Fruit fly (Drosophila melanogaster) whole organism, pupa: ENCODE measurements around the gene Pdh.

Experiments used
- CG10348 ChIP-seq: fragments of 200-800 bp; sonication (Bioruptor generic); IDR thresholded peaks from 2 replicates; pipeline ENCODE4 v1.3.6; 2022; ENCODE audit warnings: missing biosample characterization, missing genetic modification characterization
- CG12605 ChIP-seq: fragments of 200-800 bp; sonication (Bioruptor generic); IDR thresholded peaks from 2 replicates; pipeline ENCODE4 v1.3.6; 2022; ENCODE audit warnings: missing biosample characterization, missing genetic modification characterization
- CG13204 ChIP-seq: fragments of 200-800 bp; sonication (Bioruptor generic); optimal IDR thresholded peaks from 2 replicates; lab custom pipeline; 2018; ENCODE audit warnings: missing biosample characterization, mild to moderate bottlenecking, missing genetic modification characterization, moderate library complexity
- CG14655 ChIP-seq: fragments of 200-800 bp; sonication (Bioruptor generic); optimal IDR thresholded peaks from 3 replicates; lab custom pipeline; 2017; ENCODE audit warnings: mild to moderate bottlenecking, missing biosample characterization, missing genetic modification reagents, missing genetic modification characterization
- CG15710 ChIP-seq: fragments of 200-800 bp; sonication (Bioruptor generic); optimal IDR thresholded peaks from 2 replicates; lab custom pipeline; 2018; ENCODE audit warnings: missing biosample characterization, mild to moderate bottlenecking, missing genetic modification characterization, moderate library complexity
- CG17806 ChIP-seq: fragments of 200-800 bp; sonication (Bioruptor generic); optimal IDR thresholded peaks from 2 replicates; lab custom pipeline; 2018; ENCODE audit warnings: missing biosample characterization, mild to moderate bottlenecking, missing genetic modification characterization, moderate library complexity
- CG32121 ChIP-seq: fragments of 200-800 bp; sonication (Bioruptor generic); IDR thresholded peaks from 2 replicates; pipeline ENCODE4 v1.3.6; 2022; ENCODE audit warnings: missing biosample characterization, missing genetic modification characterization
- CG34367 ChIP-seq: fragments of 200-800 bp; sonication (Bioruptor generic); optimal IDR thresholded peaks from 2 replicates; lab custom pipeline; 2018; ENCODE audit warnings: missing biosample characterization, mild to moderate bottlenecking, missing genetic modification characterization
- CG4496 ChIP-seq: fragments of 200-800 bp; sonication (Bioruptor generic); IDR thresholded peaks from 3 replicates; pipeline ENCODE4 v1.3.6; 2022; ENCODE audit warnings: missing biosample characterization, missing genetic modification characterization
- CG8159 ChIP-seq: fragments of 200-800 bp; sonication (Bioruptor generic); optimal IDR thresholded peaks from 3 replicates; lab custom pipeline; 2018; ENCODE audit warnings: missing biosample characterization, mild to moderate bottlenecking, missing genetic modification characterization, moderate library complexity
- CG8301 ChIP-seq: fragments of 200-800 bp; sonication (Bioruptor generic); optimal IDR thresholded peaks from 2 replicates; lab custom pipeline; 2018; ENCODE audit warnings: missing biosample characterization, mild to moderate bottlenecking, missing genetic modification characterization
- CG9948 ChIP-seq: fragments of 200-800 bp; sonication (Bioruptor generic); optimal IDR thresholded peaks from 2 replicates; lab custom pipeline; 2018; ENCODE audit warnings: missing biosample characterization, mild to moderate bottlenecking, missing genetic modification characterization, moderate library complexity
- D1 ChIP-seq: fragments of 200-800 bp; sonication (Bioruptor generic); optimal IDR thresholded peaks from 2 replicates; lab custom pipeline; 2018; ENCODE audit warnings: missing biosample characterization, mild to moderate bottlenecking, missing genetic modification characterization, moderate library complexity
- EcR ChIP-seq: fragments of 200-800 bp; sonication (Bioruptor generic); optimal IDR thresholded peaks from 3 replicates; lab custom pipeline; 2019; ENCODE audit warnings: missing biosample characterization, missing genetic modification characterization, mild to moderate bottlenecking, moderate library complexity, missing genetic modification reagents
- Ets98B ChIP-seq: fragments of 200-800 bp; sonication (Bioruptor generic); IDR thresholded peaks from 2 replicates; pipeline ENCODE4 v1.3.6; 2022; ENCODE audit warnings: missing biosample characterization, missing genetic modification characterization
- Pif1A ChIP-seq: fragments of 200-800 bp; sonication (Bioruptor generic); optimal IDR thresholded peaks from 3 replicates; lab custom pipeline; 2016; ENCODE audit warnings: missing biosample characterization, missing genetic modification characterization
- Pif1B ChIP-seq: fragments of 200-800 bp; sonication (Bioruptor generic); optimal IDR thresholded peaks from 3 replicates; lab custom pipeline; 2016; ENCODE audit warnings: missing biosample characterization, missing genetic modification characterization
- Snoo ChIP-seq: fragments of 200-800 bp; sonication (Bioruptor generic); optimal IDR thresholded peaks from 3 replicates; lab custom pipeline; 2017; ENCODE audit warnings: missing biosample characterization, mild to moderate bottlenecking, missing genetic modification characterization, inconsistent platforms
- fd96Ca ChIP-seq: fragments of 200-800 bp; sonication (Bioruptor generic); IDR thresholded peaks from 3 replicates; pipeline ENCODE4 v1.3.6; 2022; ENCODE audit warnings: missing biosample characterization, missing genetic modification characterization
- gl ChIP-seq: fragments of 200-800 bp; sonication (Bioruptor generic); optimal IDR thresholded peaks from 2 replicates; lab custom pipeline; 2018; ENCODE audit warnings: missing biosample characterization, mild to moderate bottlenecking, missing genetic modification characterization
- rn ChIP-seq: fragments of 200-800 bp; sonication (Bioruptor generic); IDR thresholded peaks from 2 replicates; pipeline ENCODE4 v1.3.6; 2022; ENCODE audit warnings: missing biosample characterization, missing genetic modification characterization

Pdh gene

dm6 chr3L:16333013-16333412, 21.1 kb downstream of the Pdh start, which contains the start of gene CG13056:
Gene CG13056 (plus strand): TSS chr3L:16333313.
- no peak for TF ChIP-seq rn (GFP tag; lab: Robert Waterston, UW)
- no peak for TF ChIP-seq CG8301 (tag; lab: Kevin White, UChicago)
- no peak for TF ChIP-seq Ets98B (GFP tag; lab: Robert Waterston, UW)
- no peak for TF ChIP-seq CG4496
- no peak for TF ChIP-seq Pif1B
- no peak for TF ChIP-seq CG14655
- no peak for TF ChIP-seq Snoo (tag; lab: Kevin White, UChicago)
- no peak for TF ChIP-seq CG9948 (tag; lab: Kevin White, UChicago)
- TF ChIP-seq CG15710 (tag; lab: Kevin White, UChicago), result no peak
- no peak for TF ChIP-seq CG13204 (GFP tag; lab: Kevin White, UChicago)
- no peak for TF ChIP-seq CG32121 (GFP tag; lab: Robert Waterston, UW)
- TF ChIP-seq D1 (tag; lab: Kevin White, UChicago), result no peak

- no peak for TF ChIP-seq Snoo (tag; lab: Kevin White, UChicago)
- TF ChIP-seq rn (GFP tag; lab: Robert Waterston, UW), result no peak
- no peak for TF ChIP-seq CG10348 (GFP tag; lab: Robert Waterston, UW)
- no peak for TF ChIP-seq CG9948 (tag; lab: Kevin White, UChicago)
- no peak for TF ChIP-seq CG17806 (tag; lab: Kevin White, UChicago)
- TF ChIP-seq Ets98B (GFP tag; lab: Robert Waterston, UW), result no peak
- TF ChIP-seq EcR (GFP tag; lab: Kevin White, UChicago), result no peak
- no peak for TF ChIP-seq CG8159
- TF ChIP-seq CG12605 (GFP tag; lab: Robert Waterston, UW), result no peak
- TF ChIP-seq gl (tag; lab: Kevin White, UChicago), result no peak
- TF ChIP-seq fd96Ca (GFP tag; lab: Robert Waterston, UW), result no peak
- TF ChIP-seq D1 (tag; lab: Kevin White, UChicago), result no peak
- TF ChIP-seq CG32121 (GFP tag; lab: Robert Waterston, UW), result no peak
- TF ChIP-seq CG13204 (GFP tag; lab: Kevin White, UChicago), result no peak
- TF ChIP-seq, all 21 proteins: peak for 0
These were observed 22.5 kb downstream of the Pdh start, which contains the start of gene retinin for dm6 chr3L:16331633-16332032. Gene retinin (plus strand): TSS chr3L:16331933.

- TF ChIP-seq rn (GFP tag; lab: Robert Waterston, UW) (no peak), CG14655 (no peak), gl (tag; lab: Kevin White, UChicago) (no peak), CG15710 (tag; lab: Kevin White, UChicago) (no peak), CG9948 (tag; lab: Kevin White, UChicago) (no peak)
These were observed 23.4 kb downstream of the Pdh start, which contains the start of gene CG33060 for dm6 chr3L:16330740-16331139. Gene CG33060 (plus strand): TSS chr3L:16331040.

DNA sequence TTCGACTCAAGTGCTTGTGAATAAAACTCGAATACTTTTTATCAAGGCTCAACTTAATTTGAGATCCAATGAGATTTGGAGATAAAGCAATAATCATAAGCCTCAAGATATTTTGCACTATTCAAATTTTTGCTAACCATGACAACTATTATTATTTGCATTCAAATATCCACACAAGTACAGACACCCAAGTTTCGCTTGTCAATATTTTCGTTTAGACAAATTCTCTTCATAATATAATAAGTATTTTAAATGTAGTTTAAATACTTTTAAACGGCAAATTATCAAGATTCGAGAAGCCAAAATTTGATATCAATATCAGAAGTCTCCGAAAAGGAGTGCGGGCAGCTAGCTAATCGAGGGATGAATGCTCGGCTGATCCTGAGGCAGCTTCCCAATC, 24.6 kb downstream of the Pdh start, which contains the start of gene CG33061:
CG33061 (plus strand) TSS at position 301 of the 400 bp plus-strand sequence.
- TF ChIP-seq Pif1B, result no peak
- TF ChIP-seq CG8159, result no peak
- TF ChIP-seq CG4496, result no peak
- TF ChIP-seq Pif1A, result no peak
- TF ChIP-seq CG8301 (tag; lab: Kevin White, UChicago), result no peak
- no peak for TF ChIP-seq CG14655
- TF ChIP-seq CG13204 (GFP tag; lab: Kevin White, UChicago), result no peak
- no peak for TF ChIP-seq EcR (GFP tag; lab: Kevin White, UChicago)
- TF ChIP-seq rn (GFP tag; lab: Robert Waterston, UW), result no peak
- no peak for TF ChIP-seq gl (tag; lab: Kevin White, UChicago)
- no peak for TF ChIP-seq Ets98B (GFP tag; lab: Robert Waterston, UW)
- TF ChIP-seq, all 21 proteins: peak for 0

DNA sequence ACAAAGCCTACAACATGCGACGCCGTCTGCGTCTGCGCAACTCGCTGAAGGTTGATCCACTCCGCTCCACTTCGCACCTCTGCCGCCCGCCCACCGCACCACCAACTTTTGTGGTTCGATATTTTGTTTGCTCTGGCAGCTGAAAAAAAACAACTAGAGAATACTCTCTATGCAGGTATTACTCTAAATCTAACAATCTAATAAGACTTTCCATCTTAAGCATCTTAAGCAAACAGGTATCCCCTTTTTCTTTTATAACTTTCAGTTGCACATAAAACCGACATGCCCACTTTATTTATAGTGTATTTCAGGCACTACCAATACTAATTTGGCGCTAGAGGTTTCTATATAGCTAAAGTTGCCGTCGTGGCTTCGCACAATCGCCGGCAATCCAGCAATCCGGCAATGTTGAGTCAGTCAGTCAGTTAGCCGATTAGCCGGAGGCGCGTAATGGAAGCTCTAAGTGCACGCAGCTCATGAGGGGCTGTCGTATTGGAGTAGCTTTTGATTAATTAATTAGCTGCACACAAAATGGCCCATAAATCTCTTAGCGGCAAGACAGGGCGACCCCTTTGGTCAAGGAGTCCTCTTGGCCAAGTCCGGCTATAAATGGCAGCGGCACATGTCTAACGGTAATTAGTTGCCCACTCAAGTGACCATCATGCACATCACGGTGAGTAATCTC, 25.7 kb downstream of the Pdh start, which contains the start of gene CG13058:
CG13058 (plus strand) TSS at position 635 of the 685 bp plus-strand sequence.
- TF ChIP-seq CG34367 (tag; lab: Kevin White, UChicago), result peak; percentile 65
- TF ChIP-seq EcR (GFP tag; lab: Kevin White, UChicago), result peak; percentile 1
- TF ChIP-seq CG15710 (tag; lab: Kevin White, UChicago), result peak; percentile 69
- TF ChIP-seq CG12605 (GFP tag; lab: Robert Waterston, UW), result no peak
- TF ChIP-seq CG13204 (GFP tag; lab: Kevin White, UChicago), result no peak
- TF ChIP-seq Pif1B, result no peak
- TF ChIP-seq CG10348 (GFP tag; lab: Robert Waterston, UW), result peak; percentile 81
- TF ChIP-seq CG14655, result peak; percentile 68
- TF ChIP-seq Ets98B (GFP tag; lab: Robert Waterston, UW), result peak; percentile 23
- TF ChIP-seq CG17806 (tag; lab: Kevin White, UChicago), result peak; percentile 38
- peak; percentile 70 for TF ChIP-seq CG8159
- no peak for TF ChIP-seq D1 (tag; lab: Kevin White, UChicago)
- peak; percentile 22; the same call in 1 of the 3 replicates for TF ChIP-seq CG4496
- peak; percentile 63 for TF ChIP-seq CG32121 (GFP tag; lab: Robert Waterston, UW)
- TF ChIP-seq Pif1A, result peak; percentile 7
- TF ChIP-seq CG9948 (tag; lab: Kevin White, UChicago), result peak; percentile 55
- TF ChIP-seq gl (tag; lab: Kevin White, UChicago), result no peak
- TF ChIP-seq fd96Ca (GFP tag; lab: Robert Waterston, UW), result 0 out of 3 replicates have a peak, but pooled peaks have one; percentile 20
- TF ChIP-seq rn (GFP tag; lab: Robert Waterston, UW), result no peak
- peak; percentile 66 for TF ChIP-seq CG8301 (tag; lab: Kevin White, UChicago)
- no peak for TF ChIP-seq Snoo (tag; lab: Kevin White, UChicago)
